Fruit fly (Drosophila melanogaster) whole organism, adult: ENCODE measurements around the gene Mcm2.

Source experiments
- CG33017 ChIP-seq: fragments of 200-800 bp; sonication (Bioruptor generic); optimal IDR thresholded peaks from 2 replicates; lab custom pipeline; 2018; ENCODE audit warnings: missing biosample characterization, mild to moderate bottlenecking, missing genetic modification characterization, moderate library complexity
- bab1 ChIP-seq: fragments of 200-800 bp; sonication (Bioruptor generic); optimal IDR thresholded peaks from 3 replicates; lab custom pipeline; 2019; ENCODE audit warnings: missing biosample characterization, mild to moderate bottlenecking, missing genetic modification characterization, moderate library complexity

DNA sequence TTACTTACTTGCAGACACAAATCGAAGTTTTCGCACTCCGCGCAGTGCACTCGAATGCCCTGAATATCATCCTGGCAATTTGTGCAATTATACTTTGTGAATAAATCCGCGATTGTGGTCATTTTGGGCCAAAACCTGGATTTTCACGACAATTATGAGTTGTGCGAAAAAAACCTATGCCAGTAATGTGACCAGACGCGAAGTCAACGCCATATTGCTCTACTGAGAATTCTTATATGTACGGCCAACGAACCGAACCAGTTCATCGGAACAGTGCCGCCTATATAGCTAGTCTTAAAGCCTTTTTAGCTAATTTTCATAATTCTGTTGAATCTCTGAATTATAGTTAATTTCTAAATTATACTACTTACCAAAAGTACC lies 24.5 kb upstream of the Mcm2 start, which contains the start of gene Ada2b:
- TF ChIP-seq CG33017: no peak
- no peak for TF ChIP-seq bab1 (GFP tag; lab: Kevin White, UChicago)
